Worm (Caenorhabditis elegans) whole organism, L2 larva: ENCODE results near the gene K08E7.4.

ENCODE experiments used
- C34F6.9 ChIP-seq: fragments of 150-350 bp; optimal IDR thresholded peaks from 2 replicates; lab custom pipeline; 2014; ENCODE audit warnings: missing biosample characterization, missing genetic modification characterization
- F13H6.1 ChIP-seq: sonication (generic microtip); optimal IDR thresholded peaks from 2 replicates; lab custom pipeline; 2016; ENCODE audit warnings: missing genetic modification characterization, missing compliant biosample characterization
- R02D3.7 ChIP-seq: fragments of 150-350 bp; optimal IDR thresholded peaks from 2 replicates; lab custom pipeline; 2014; ENCODE audit warnings: missing biosample characterization, missing genetic modification characterization
- aly-2 ChIP-seq: fragments of 150-350 bp; optimal IDR thresholded peaks from 2 replicates; lab custom pipeline; 2014; ENCODE audit warnings: missing biosample characterization, missing genetic modification characterization
- crh-2 ChIP-seq: sonication (generic microtip); optimal IDR thresholded peaks from 2 replicates; lab custom pipeline; 2017; ENCODE audit warnings: missing biosample characterization, missing genetic modification characterization
- lin-13 ChIP-seq: fragments of 150-350 bp; optimal IDR thresholded peaks from 2 replicates; lab custom pipeline; 2014; ENCODE audit warnings: missing biosample characterization, missing genetic modification reagents, missing genetic modification characterization
- lin-39 ChIP-seq: fragments of 150-350 bp; optimal IDR thresholded peaks from 2 replicates; lab custom pipeline; 2014; ENCODE audit warnings: missing biosample characterization, missing genetic modification reagents, missing genetic modification characterization
- mab-5 ChIP-seq: fragments of 150-350 bp; optimal IDR thresholded peaks from 2 replicates; lab custom pipeline; 2014; ENCODE audit warnings: missing biosample characterization, missing genetic modification characterization
- mbf-1 ChIP-seq: sonication (generic microtip); optimal IDR thresholded peaks from 2 replicates; lab custom pipeline; 2017; ENCODE audit warnings: missing biosample characterization, missing genetic modification characterization
- nhr-25 ChIP-seq: fragments of 150-350 bp; sonication (generic microtip); optimal IDR thresholded peaks from 3 replicates; lab custom pipeline; 2014; ENCODE audit warnings: missing biosample characterization, missing genetic modification characterization
- nhr-77 ChIP-seq: fragments of 150-350 bp; optimal IDR thresholded peaks from 2 replicates; lab custom pipeline; 2014; ENCODE audit warnings: missing biosample characterization, missing genetic modification characterization
- unc-39 ChIP-seq: fragments of 150-350 bp; optimal IDR thresholded peaks from 2 replicates; lab custom pipeline; 2014; ENCODE audit warnings: missing biosample characterization, missing genetic modification characterization

DNA sequence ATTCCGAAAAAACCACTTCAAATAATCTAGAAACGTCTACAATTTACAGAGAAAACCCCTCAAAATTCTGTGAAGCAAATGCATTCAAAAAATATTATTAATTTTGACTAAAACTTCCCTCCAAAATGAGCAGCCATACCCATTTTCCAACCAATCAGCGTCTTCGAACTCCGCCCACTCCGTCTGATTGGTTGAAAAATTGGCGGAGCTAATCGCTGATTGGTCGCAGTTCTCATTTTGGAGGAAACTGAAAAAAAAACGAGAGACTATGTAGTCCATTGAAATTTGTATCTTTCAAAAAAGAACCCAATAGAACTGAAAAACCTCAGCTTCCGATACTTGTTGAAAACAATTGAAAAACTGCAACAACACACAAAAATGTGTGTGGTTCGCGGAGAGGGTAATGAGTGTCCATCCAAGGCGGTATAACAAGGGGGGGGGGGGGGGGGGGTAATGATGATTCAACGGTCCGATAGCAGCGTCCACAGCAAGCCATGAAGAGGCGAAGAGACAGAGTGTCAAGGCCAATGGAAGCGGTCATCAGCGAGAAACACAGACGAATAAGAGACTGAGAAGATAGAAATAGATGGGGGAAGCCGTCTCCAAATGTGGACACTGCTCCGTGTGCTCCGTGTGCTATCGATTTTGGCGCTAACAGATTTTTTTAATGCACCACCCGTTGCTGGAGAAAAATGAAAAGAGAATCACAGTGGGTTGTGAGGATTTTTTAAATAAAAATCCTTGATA is 46.2 kb upstream of the K08E7.4 start:
- TF ChIP-seq R02D3.7 (tag; lab: Kevin White, UChicago) (no peak), aly-2 (tag; lab: Kevin White, UChicago) (no peak), unc-39 (no peak), lin-13 (no peak), nhr-25 (tag; lab: Kevin White, UChicago) (no peak), mbf-1 (no peak), F13H6.1 (tag; lab: Kevin White, UChicago) (no peak), mab-5 (tag; lab: Kevin White, UChicago) (no peak), C34F6.9 (tag; lab: Kevin White, UChicago) (no peak), crh-2 (tag; lab: Kevin White, UChicago) (no peak), nhr-77 (tag; lab: Kevin White, UChicago) (no peak), lin-39 (tag; lab: Kevin White, UChicago) (no peak)
